Fruit fly (Drosophila melanogaster) Kc167 (cell line): ENCODE measurements around the gene CG8043.

Source experiments
- Sin3A ChIP-seq: fragments of >200 bp; optimal IDR thresholded peaks from 2 replicates; lab custom pipeline; 2018; ENCODE audit warnings: missing external identifiers
- insv ChIP-seq: fragments of >200 bp; optimal IDR thresholded peaks from 3 replicates; lab custom pipeline; 2018; ENCODE audit warnings: missing external identifiers
- psq ChIP-seq: fragments of >200 bp; optimal IDR thresholded peaks from 2 replicates; lab custom pipeline; 2017; ENCODE audit warnings: missing external identifiers

DNA sequence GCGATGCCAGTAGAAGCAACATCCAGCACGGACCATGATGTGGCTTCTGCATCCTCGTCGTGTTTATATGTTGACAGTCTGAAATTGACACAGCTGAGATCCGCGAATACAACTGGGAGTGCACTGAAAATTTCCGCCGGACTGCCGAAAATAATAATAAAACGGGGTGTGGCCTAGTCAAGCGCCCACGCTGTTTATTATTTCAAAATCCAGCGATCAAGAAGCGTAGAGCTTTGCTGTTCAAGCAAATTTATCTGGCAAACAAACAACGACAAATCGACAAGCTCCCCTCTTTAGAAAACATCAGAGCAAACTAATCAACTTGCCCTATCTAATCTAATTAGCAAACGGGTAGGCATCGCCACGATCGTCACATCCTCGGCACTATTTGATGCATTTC, 22.7 kb upstream of the CG8043 start:
- no peak for TF ChIP-seq insv (lab: Kevin White, UChicago)
- TF ChIP-seq psq: no peak
- TF ChIP-seq Sin3A (lab: Kevin White, UChicago): no peak
